Worm (Caenorhabditis elegans): ENCODE data around the gene E02C12.9.

Gene E02C12.9

ce11 chrV:9327691-9328090, 47.6 kb downstream of the E02C12.9 start (continued):
- TF ChIP-seq mep-1 (tag; optimal IDR thresholded peaks at IDR 0.05): peak; percentile 4
- TF ChIP-seq nhr-76 (tag; optimal IDR thresholded peaks at IDR 0.05): no peak
- TF ChIP-seq fkh-8 (tag; optimal IDR thresholded peaks at IDR 0.05): no peak
- TF ChIP-seq tbx-2 (tag; optimal IDR thresholded peaks at IDR 0.05): no peak
- TF ChIP-seq efl-1 (optimal IDR thresholded peaks at IDR 0.05): no peak
- no peak for TF ChIP-seq efl-1 (GFP tag; optimal IDR thresholded peaks at IDR 0.05 in 1 of 2)
- no peak for TF ChIP-seq ceh-8 (GFP tag; optimal IDR thresholded peaks at IDR 0.05)
- no peak for TF ChIP-seq fkh-4 (tag; optimal IDR thresholded peaks at IDR 0.05; ENCODE audit: borderline replicate concordance)
- no peak for TF ChIP-seq unc-130 (tag; optimal IDR thresholded peaks at IDR 0.05)
- no peak for TF ChIP-seq pag-3 (tag; optimal IDR thresholded peaks at IDR 0.05; ENCODE audit: borderline replicate concordance, insufficient read depth)
- no peak for TF ChIP-seq lin-39 (tag; optimal IDR thresholded peaks at IDR 0.05)
- no peak for TF ChIP-seq dpl-1 (GFP tag; optimal IDR thresholded peaks at IDR 0.05)
- TF ChIP-seq nhr-20 (tag; optimal IDR thresholded peaks at IDR 0.05): peak; percentile 15
- TF ChIP-seq mef-2 (tag; optimal IDR thresholded peaks at IDR 0.05): no peak
- no peak for TF ChIP-seq nhr-84 (tag; optimal IDR thresholded peaks at IDR 0.05)
- TF ChIP-seq nhr-77 (tag; optimal IDR thresholded peaks at IDR 0.05): no peak
- no peak for TF ChIP-seq lin-13 (GFP tag; optimal IDR thresholded peaks at IDR 0.05)

ce11 chrV:9326903-9327302, 48.4 kb downstream of the E02C12.9 start:
- TF ChIP-seq alr-1 (tag; optimal IDR thresholded peaks at IDR 0.05; ENCODE audit: borderline replicate concordance) (no peak), ceh-82 (tag; optimal IDR thresholded peaks at IDR 0.05) (no peak), nhr-85 (tag) (no peak), swsn-7 (tag; optimal IDR thresholded peaks at IDR 0.05) (no peak), lin-14 (GFP tag; optimal IDR thresholded peaks at IDR 0.05) (no peak), dsc-1 (tag; optimal IDR thresholded peaks at IDR 0.05) (no peak), efl-1 (optimal IDR thresholded peaks at IDR 0.05) (no peak), efl-1 (GFP tag; optimal IDR thresholded peaks at IDR 0.05 in 1 of 2) (no peak), lin-15B (tag; optimal IDR thresholded peaks at IDR 0.05) (no peak), lsy-2 (tag; optimal IDR thresholded peaks at IDR 0.05) (no peak), fos-1 (tag; optimal IDR thresholded peaks at IDR 0.05) (no peak), hlh-4 (tag; optimal IDR thresholded peaks at IDR 0.05) (no peak), ceh-8 (GFP tag; optimal IDR thresholded peaks at IDR 0.05) (no peak)

DNA sequence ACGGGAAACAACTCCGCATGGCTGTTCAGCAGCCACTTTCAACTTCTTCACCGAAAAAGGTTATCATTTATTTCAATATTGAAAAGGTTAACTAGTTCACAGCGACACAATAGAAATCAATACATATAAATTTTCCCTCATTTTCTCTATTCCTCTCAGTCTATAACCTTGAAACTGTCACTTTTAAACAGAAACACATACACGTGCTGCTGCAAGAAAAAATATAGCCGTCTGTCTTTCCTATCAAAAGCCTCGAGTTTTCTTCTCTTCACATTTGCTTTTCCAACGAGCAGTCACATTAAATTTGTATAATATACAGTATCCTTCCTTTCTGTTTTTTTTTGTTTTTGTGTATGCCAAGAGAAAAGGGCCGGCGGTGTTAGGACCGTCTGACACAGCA, 51.1 kb downstream of the E02C12.9 start:
- TF ChIP-seq pag-3 (tag; optimal IDR thresholded peaks at IDR 0.05; ENCODE audit: borderline replicate concordance, insufficient read depth) (no peak), fkh-4 (tag; optimal IDR thresholded peaks at IDR 0.05; ENCODE audit: borderline replicate concordance) (no peak), mef-2 (tag; optimal IDR thresholded peaks at IDR 0.05) (no peak), zip-4 (GFP tag; optimal IDR thresholded peaks at IDR 0.05) (no peak), C34B4.2 (tag; optimal IDR thresholded peaks at IDR 0.05) (no peak), elt-2 (tag; optimal IDR thresholded peaks at IDR 0.05) (no peak), dpl-1 (GFP tag; optimal IDR thresholded peaks at IDR 0.05) (no peak), nhr-11 (tag; optimal IDR thresholded peaks at IDR 0.05) (no peak), ceh-8 (GFP tag; optimal IDR thresholded peaks at IDR 0.05) (no peak), elt-3 (tag; optimal IDR thresholded peaks at IDR 0.05) (peak in 1 of 6 experiments; percentile 2), unc-62 (GFP tag; optimal IDR thresholded peaks at IDR 0.05) (no peak), irx-1 (tag; optimal IDR thresholded peaks at IDR 0.05) (no peak), aly-2 (tag; optimal IDR thresholded peaks at IDR 0.05) (no peak), unc-30 (tag; optimal IDR thresholded peaks at IDR 0.05) (no peak), ces-1 (GFP tag; optimal IDR thresholded peaks at IDR 0.05) (no peak), dsc-1 (tag; optimal IDR thresholded peaks at IDR 0.05) (no peak), blmp-1 (tag; optimal IDR thresholded peaks at IDR 0.05) (peak; percentile 64), ceh-82 (tag; optimal IDR thresholded peaks at IDR 0.05) (no peak), nhr-28 (tag; optimal IDR thresholded peaks at IDR 0.05) (no peak), efl-3 (GFP tag; optimal IDR thresholded peaks at IDR 0.05) (no peak), nhr-85 (tag) (peak; percentile 56), swsn-7 (tag; optimal IDR thresholded peaks at IDR 0.05) (no peak), tbx-2 (tag; optimal IDR thresholded peaks at IDR 0.05) (no peak), ceh-63 (GFP tag; optimal IDR thresholded peaks at IDR 0.05) (no peak), ztf-11 (tag; optimal IDR thresholded peaks at IDR 0.05) (no peak), lin-35 (GFP tag; optimal IDR thresholded peaks at IDR 0.05) (peak in 1 of 2 experiments; percentile 11), ama-1 (optimal IDR thresholded peaks at IDR 0.05) (no peak), grh-1 (GFP tag; IDR thresholded peaks at IDR 0.05) (no peak), pqm-1 (tag; optimal IDR thresholded peaks at IDR 0.05) (no peak), mep-1 (tag; optimal IDR thresholded peaks at IDR 0.05) (peak; percentile 39), unc-98 (GFP tag; IDR thresholded peaks at IDR 0.05) (no peak), xbp-1 (tag; optimal IDR thresholded peaks at IDR 0.05) (no peak), hpl-2 (GFP tag; optimal IDR thresholded peaks at IDR 0.05) (no peak)

All from whole organism, L1 larva.